Worm (Caenorhabditis elegans) whole organism, L4/young adult: ENCODE measurements around the gene F31F7.2.

Experiments
- dao-5 ChIP-seq: sonication (generic microtip); optimal IDR thresholded peaks from 2 replicates; lab custom pipeline; 2016; ENCODE audit warnings: missing genotype, missing genetic modification characterization, moderate library complexity, missing compliant biosample characterization
- him-1 ChIP-seq: sonication (generic microtip); optimal IDR thresholded peaks from 2 replicates; lab custom pipeline; 2016; ENCODE audit warnings: missing genotype, missing genetic modification reagents, missing genetic modification characterization, missing compliant biosample characterization

- TF ChIP-seq him-1 (tag; lab: Kevin White, UChicago) (no peak), dao-5 (tag; lab: Kevin White, UChicago) (no peak)
Observed at ce11 chrV:6275209-6275608, 4.6 kb downstream of the F31F7.2 start.
